Worm (Caenorhabditis elegans) whole organism, late embryonic: ENCODE results near the gene sdz-21.

Source experiments
- F13H6.1 ChIP-seq: sonication (generic microtip); optimal IDR thresholded peaks from 2 replicates; lab custom pipeline; 2016; ENCODE audit warnings: missing genetic modification characterization, missing compliant biosample characterization
- nhr-11 ChIP-seq: fragments of 150-350 bp; optimal IDR thresholded peaks from 2 replicates; lab custom pipeline; 2014; ENCODE audit warnings: missing biosample characterization, missing genetic modification characterization
- rnt-1 ChIP-seq: sonication (generic microtip); optimal IDR thresholded peaks from 2 replicates; lab custom pipeline; 2016; ENCODE audit warnings: missing genetic modification characterization, missing compliant biosample characterization
- sox-4 ChIP-seq: sonication (generic microtip); optimal IDR thresholded peaks from 2 replicates; lab custom pipeline; 2017; ENCODE audit warnings: mild to moderate bottlenecking, missing genetic modification characterization, inconsistent platforms, missing compliant biosample characterization
- unc-86 ChIP-seq: sonication (generic microtip); optimal IDR thresholded peaks from 2 replicates; lab custom pipeline; 2016; ENCODE audit warnings: missing genetic modification characterization, missing compliant biosample characterization

DNA sequence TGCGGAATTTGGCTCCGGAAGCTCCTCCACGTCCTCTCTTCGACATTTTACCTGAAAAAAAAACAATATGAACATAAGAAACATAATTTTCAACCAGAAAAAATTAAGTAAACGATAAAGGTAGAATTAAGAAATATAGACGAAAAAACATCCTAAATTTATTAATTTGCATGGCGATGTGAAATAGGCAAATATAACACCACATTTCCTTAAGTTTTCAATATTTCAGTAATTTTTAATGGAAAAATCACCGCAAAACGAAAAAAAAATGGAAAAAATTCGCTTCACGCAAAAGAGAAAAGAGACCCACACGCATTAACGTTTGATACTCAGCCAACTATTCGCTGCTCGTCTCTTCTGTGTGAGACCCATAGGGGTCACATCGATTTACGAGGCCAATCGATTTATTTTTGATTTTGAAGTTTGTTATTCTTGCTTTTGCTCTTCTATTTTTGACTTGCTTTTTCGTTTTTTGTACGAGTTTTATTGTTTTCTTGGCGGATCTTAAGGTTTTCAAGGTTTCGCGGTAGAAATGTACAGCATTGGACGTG is 49.3 kb upstream of the sdz-21 start, which contains the start of gene rpl-23:
- no peak for TF ChIP-seq F13H6.1 (tag; lab: Kevin White, UChicago)
- TF ChIP-seq nhr-11 (tag; lab: Kevin White, UChicago) = no peak
- no peak for TF ChIP-seq sox-4 (tag; lab: Kevin White, UChicago)
- no peak for TF ChIP-seq unc-86 (tag; lab: Kevin White, UChicago)
- peak; percentile 5 for TF ChIP-seq rnt-1 (tag; lab: Kevin White, UChicago)
